Worm (Caenorhabditis elegans) whole organism, L1 larva: ENCODE results near the gene max-2.

ENCODE experiments used
- C16A3.4 ChIP-seq: fragments of 150-350 bp; optimal IDR thresholded peaks from 2 replicates; lab custom pipeline; 2014; ENCODE audit warnings: missing biosample characterization, missing genetic modification characterization
- C34B4.2 ChIP-seq: sonication (generic microtip); optimal IDR thresholded peaks from 2 replicates; lab custom pipeline; 2017; ENCODE audit warnings: mild to moderate bottlenecking, missing genetic modification characterization, missing compliant biosample characterization
- F16B12.6 ChIP-seq: fragments of 150-350 bp; optimal IDR thresholded peaks from 2 replicates; lab custom pipeline; 2014; ENCODE audit warnings: missing biosample characterization, missing genetic modification characterization
- aha-1 ChIP-seq: fragments of 150-350 bp; optimal IDR thresholded peaks from 2 replicates; lab custom pipeline; 2014; ENCODE audit warnings: missing biosample characterization, missing genetic modification characterization
- blmp-1 ChIP-seq: fragments of 150-350 bp; optimal IDR thresholded peaks from 2 replicates; lab custom pipeline; 2014; ENCODE audit warnings: missing biosample characterization, missing genetic modification characterization
- ceh-63 ChIP-seq: fragments of 200-800 bp; sonication (Bioruptor generic); optimal IDR thresholded peaks from 2 replicates; lab custom pipeline; 2018; ENCODE audit warnings: mild to moderate bottlenecking, missing genetic modification characterization, missing compliant biosample characterization
- ceh-90 ChIP-seq: sonication (generic microtip); optimal IDR thresholded peaks from 2 replicates; lab custom pipeline; 2016; ENCODE audit warnings: missing genetic modification characterization, missing compliant biosample characterization
- ces-1 ChIP-seq: fragments of 150-350 bp; optimal IDR thresholded peaks from 2 replicates; lab custom pipeline; 2014; ENCODE audit warnings: missing biosample characterization, missing genetic modification reagents, missing genetic modification characterization
- dpl-1 ChIP-seq, 3 experiments: fragments of 150-350 bp in 2 of 3; sonication (generic microtip) in 1 of 3; optimal IDR thresholded peaks; 2 replicates each; lab custom pipeline; 2014 to 2017; ENCODE audit warnings: missing biosample characterization in 3 of 3, missing genetic modification characterization in 3 of 3, missing genetic modification reagents in 3 of 3
- dsc-1 ChIP-seq: sonication (generic microtip); optimal IDR thresholded peaks from 2 replicates; lab custom pipeline; 2016; ENCODE audit warnings: mild to moderate bottlenecking, missing genetic modification characterization, missing compliant biosample characterization
- efl-1 ChIP-seq, 4 experiments: fragments of 150-350 bp; optimal IDR thresholded peaks in 3 of 4; peaks in 1 of 4; 1 replicate in 1 of 4; 2 replicates in 3 of 4; lab custom pipeline; 2014; ENCODE audit warnings: missing biosample characterization in 2 of 4, missing genetic modification characterization in 2 of 4, missing genetic modification reagents in 2 of 4
- egl-13 ChIP-seq: sonication (generic microtip); optimal IDR thresholded peaks from 2 replicates; lab custom pipeline; 2016; ENCODE audit warnings: missing genotype, missing genetic modification reagents, missing genetic modification characterization, missing compliant biosample characterization
- elt-2 ChIP-seq: sonication (generic microtip); optimal IDR thresholded peaks from 2 replicates; lab custom pipeline; 2016; ENCODE audit warnings: missing genetic modification characterization, mild to moderate bottlenecking, inconsistent platforms, missing compliant biosample characterization, missing genetic modification reagents
- elt-3 ChIP-seq, 6 experiments: fragments of 150-350 bp in 1 of 6; sonication (generic microtip); optimal IDR thresholded peaks; 2 replicates each; lab custom pipeline; 2017 to 2018; ENCODE audit warnings: missing biosample characterization in 6 of 6, missing genetic modification characterization in 6 of 6, inconsistent platforms in 1 of 6
- fkh-10 ChIP-seq: sonication (generic microtip); optimal IDR thresholded peaks from 2 replicates; lab custom pipeline; 2017; ENCODE audit warnings: missing biosample characterization, missing genetic modification reagents, missing genetic modification characterization
- fos-1 ChIP-seq: fragments of 150-350 bp; optimal IDR thresholded peaks from 2 replicates; lab custom pipeline; 2014; ENCODE audit warnings: missing biosample characterization, missing genetic modification characterization
- grh-1 ChIP-seq: fragments of 200-800 bp; sonication (Bioruptor generic); IDR thresholded peaks from 2 replicates; pipeline ENCODE4 v1.3.6; 2022; ENCODE audit warnings: missing genetic modification reagents, missing genetic modification characterization, missing compliant biosample characterization
- hlh-4 ChIP-seq: sonication (generic microtip); optimal IDR thresholded peaks from 2 replicates; lab custom pipeline; 2016; ENCODE audit warnings: mild to moderate bottlenecking, missing genetic modification characterization, missing compliant biosample characterization
- hpl-2 ChIP-seq: fragments of 150-350 bp; optimal IDR thresholded peaks from 2 replicates; lab custom pipeline; 2014; ENCODE audit warnings: missing biosample characterization, missing genetic modification reagents, missing genetic modification characterization
- jun-1 ChIP-seq: fragments of 150-350 bp; optimal IDR thresholded peaks from 2 replicates; lab custom pipeline; 2014; ENCODE audit warnings: missing biosample characterization, missing genetic modification reagents, missing genetic modification characterization
- lin-14 ChIP-seq: fragments of 200-800 bp; sonication (Bioruptor generic); optimal IDR thresholded peaks from 2 replicates; lab custom pipeline; 2018; ENCODE audit warnings: mild to moderate bottlenecking, missing genetic modification characterization, moderate library complexity, missing compliant biosample characterization
- lin-35 ChIP-seq, 2 experiments: fragments of 150-350 bp; optimal IDR thresholded peaks; 2 replicates each; lab custom pipeline; 2014; ENCODE audit warnings: missing biosample characterization in 2 of 2, missing genetic modification characterization in 2 of 2, missing genetic modification reagents in 2 of 2
- lin-39 ChIP-seq: fragments of 150-350 bp; optimal IDR thresholded peaks from 2 replicates; lab custom pipeline; 2014; ENCODE audit warnings: missing biosample characterization, missing genetic modification reagents, missing genetic modification characterization
- lir-3 ChIP-seq: sonication (generic microtip); optimal IDR thresholded peaks from 2 replicates; lab custom pipeline; 2016; ENCODE audit warnings: mild to moderate bottlenecking, missing genetic modification characterization, moderate library complexity, missing compliant biosample characterization; ENCODE audit not compliant: poor library complexity
- mdl-1 ChIP-seq, 2 experiments: fragments of 150-350 bp; optimal IDR thresholded peaks; 2 replicates each; lab custom pipeline; 2014 to 2017; ENCODE audit warnings: missing biosample characterization in 2 of 2, missing genetic modification characterization in 2 of 2, inconsistent platforms in 1 of 2
- mef-2 ChIP-seq: fragments of 150-350 bp; optimal IDR thresholded peaks from 2 replicates; lab custom pipeline; 2014; ENCODE audit warnings: missing biosample characterization, missing genetic modification characterization
- nhr-12 ChIP-seq: sonication (generic microtip); optimal IDR thresholded peaks from 2 replicates; lab custom pipeline; 2017; ENCODE audit warnings: missing biosample characterization, missing genetic modification characterization
- nhr-20 ChIP-seq: sonication (generic microtip); optimal IDR thresholded peaks from 2 replicates; lab custom pipeline; 2016; ENCODE audit warnings: mild to moderate bottlenecking, missing genetic modification characterization, missing compliant biosample characterization
- nhr-28 ChIP-seq: fragments of 150-350 bp; optimal IDR thresholded peaks from 2 replicates; lab custom pipeline; 2014; ENCODE audit warnings: missing biosample characterization, missing genetic modification characterization
- nhr-47 ChIP-seq: sonication (generic microtip); optimal IDR thresholded peaks from 2 replicates; lab custom pipeline; 2016; ENCODE audit warnings: mild to moderate bottlenecking, missing genetic modification characterization, moderate library complexity, missing compliant biosample characterization
- nhr-85 ChIP-seq: sonication (generic microtip); peaks from one replicate; lab custom pipeline; 2016; ENCODE audit warnings: missing genetic modification characterization, inconsistent platforms, missing compliant biosample characterization
- nhr-90 ChIP-seq: sonication (generic microtip); optimal IDR thresholded peaks from 2 replicates; lab custom pipeline; 2016; ENCODE audit warnings: mild to moderate bottlenecking, missing genetic modification characterization, missing compliant biosample characterization; ENCODE audit not compliant: poor library complexity
- pax-3 ChIP-seq: fragments of 200-800 bp; sonication (Bioruptor generic); optimal IDR thresholded peaks from 2 replicates; lab custom pipeline; 2018; ENCODE audit warnings: mild to moderate bottlenecking, missing genetic modification characterization, moderate library complexity, missing compliant biosample characterization
- pqm-1 ChIP-seq: sonication (generic microtip); optimal IDR thresholded peaks from 3 replicates; lab custom pipeline; 2017; ENCODE audit warnings: missing biosample characterization, missing genetic modification characterization
- rnt-1 ChIP-seq: sonication (generic microtip); optimal IDR thresholded peaks from 2 replicates; lab custom pipeline; 2016; ENCODE audit warnings: mild to moderate bottlenecking, missing genetic modification characterization, moderate library complexity, missing compliant biosample characterization
- skn-1 ChIP-seq: fragments of 150-350 bp; optimal IDR thresholded peaks from 2 replicates; lab custom pipeline; 2014; ENCODE audit warnings: missing biosample characterization, missing genetic modification characterization
- snpc-4 ChIP-seq: fragments of 150-350 bp; optimal IDR thresholded peaks from 2 replicates; lab custom pipeline; 2014; ENCODE audit warnings: missing biosample characterization, missing genetic modification characterization
- snu-23 ChIP-seq: sonication (generic microtip); optimal IDR thresholded peaks from 2 replicates; lab custom pipeline; 2016; ENCODE audit warnings: missing genetic modification characterization, missing compliant biosample characterization
- sox-4 ChIP-seq: sonication (generic microtip); optimal IDR thresholded peaks from 2 replicates; lab custom pipeline; 2016; ENCODE audit warnings: missing genetic modification characterization, missing compliant biosample characterization
- tbx-2 ChIP-seq: sonication (generic microtip); optimal IDR thresholded peaks from 2 replicates; lab custom pipeline; 2016; ENCODE audit warnings: missing genetic modification characterization, missing compliant biosample characterization
- unc-30 ChIP-seq: sonication (generic microtip); optimal IDR thresholded peaks from 2 replicates; lab custom pipeline; 2017; ENCODE audit warnings: missing biosample characterization, missing genetic modification characterization
- unc-86 ChIP-seq: sonication (generic microtip); optimal IDR thresholded peaks from 2 replicates; lab custom pipeline; 2016; ENCODE audit warnings: missing genetic modification characterization, missing compliant biosample characterization
- unc-98 ChIP-seq: fragments of 200-800 bp; sonication (Bioruptor generic); IDR thresholded peaks from 2 replicates; pipeline ENCODE4 v1.3.6; 2022; ENCODE audit warnings: missing genetic modification characterization, missing compliant biosample characterization
- vab-15 ChIP-seq: sonication (generic microtip); optimal IDR thresholded peaks from 2 replicates; lab custom pipeline; 2017; ENCODE audit warnings: missing genotype, mild to moderate bottlenecking, missing genetic modification characterization, missing compliant biosample characterization
- zag-1 ChIP-seq: fragments of 150-350 bp; optimal IDR thresholded peaks from 2 replicates; lab custom pipeline; 2014; ENCODE audit warnings: missing biosample characterization, missing genetic modification characterization
- ztf-4 ChIP-seq: fragments of 150-350 bp; optimal IDR thresholded peaks from 2 replicates; lab custom pipeline; 2014; ENCODE audit warnings: missing biosample characterization, missing genetic modification characterization

The max-2 gene

DNA sequence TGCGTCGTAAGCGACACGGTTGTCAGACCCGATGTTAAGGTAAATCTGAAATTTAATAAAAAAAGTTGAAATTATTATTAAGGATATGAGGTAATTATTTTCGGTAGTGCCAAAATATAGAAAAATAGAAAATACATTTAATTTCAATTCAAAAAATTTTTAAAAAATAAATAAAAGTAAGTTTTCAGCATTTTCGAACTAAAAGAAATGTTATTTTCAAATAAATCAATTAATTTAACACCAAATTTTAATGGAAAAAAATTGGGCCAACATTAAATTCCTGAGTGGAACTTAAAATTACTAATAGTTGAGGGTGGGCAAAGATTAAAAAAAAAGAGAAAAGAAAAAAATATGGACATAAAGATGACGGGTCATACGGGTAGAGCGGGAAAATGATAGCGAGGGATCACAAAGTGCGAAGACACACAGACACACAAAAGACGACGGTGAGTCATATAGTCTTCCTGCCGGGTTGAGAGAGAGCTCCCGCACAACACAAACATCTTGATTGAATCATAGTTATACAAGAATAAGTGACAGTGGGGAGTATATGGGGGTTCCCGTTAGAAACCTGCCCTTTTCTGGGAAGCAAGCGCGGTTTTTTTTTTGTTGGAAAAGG, at the start of gene max-2:
TSS of gene max-2 (minus strand) at position 51 of the 619 bp plus-strand sequence.
- TF ChIP-seq lin-14 (GFP tag; lab: Kevin White, UChicago) = peak; percentile 19
- TF ChIP-seq blmp-1 = peak; percentile 40
- TF ChIP-seq dpl-1 (GFP tag; optimal IDR thresholded peaks at IDR 0.05; lab: Kevin White, UChicago) = peak in 1 of 3 experiments; percentile 1
- peak in 1 of 2 experiments; percentile 6 for TF ChIP-seq lin-35 (GFP tag; optimal IDR thresholded peaks at IDR 0.05; lab: Kevin White, UChicago)
- no peak for TF ChIP-seq ces-1 (GFP tag; lab: Kevin White, UChicago)
- no peak for TF ChIP-seq elt-3 (tag; optimal IDR thresholded peaks at IDR 0.05; lab: Kevin White, UChicago)

DNA sequence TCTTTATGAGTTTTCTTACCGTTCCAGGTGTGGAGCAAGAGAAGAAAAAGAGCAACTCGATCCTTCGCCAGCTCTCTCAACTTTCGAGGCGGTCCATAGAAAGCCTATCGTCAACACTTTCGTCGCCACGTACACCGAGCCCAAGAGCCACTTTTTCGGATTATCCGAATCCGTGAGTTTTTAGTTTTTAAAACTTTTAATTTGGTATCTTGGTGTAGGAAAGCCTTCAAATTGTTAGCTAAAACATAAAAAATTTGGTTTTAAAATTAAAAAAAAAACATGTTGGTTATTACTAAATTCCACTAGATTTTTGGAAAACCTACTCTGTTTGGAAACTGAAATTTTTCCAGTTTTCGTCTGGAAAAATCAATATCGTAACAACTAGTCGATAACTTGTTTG, 48.1 kb upstream of the max-2 start:
- TF ChIP-seq nhr-20 (no peak), efl-1 (optimal IDR thresholded peaks at IDR 0.05; lab: Kevin White, UChicago) (no peak), efl-1 (GFP tag; optimal IDR thresholded peaks at IDR 0.05 in 1 of 2; lab: Kevin White, UChicago) (peak in 1 of 2 experiments; percentile 77)

DNA sequence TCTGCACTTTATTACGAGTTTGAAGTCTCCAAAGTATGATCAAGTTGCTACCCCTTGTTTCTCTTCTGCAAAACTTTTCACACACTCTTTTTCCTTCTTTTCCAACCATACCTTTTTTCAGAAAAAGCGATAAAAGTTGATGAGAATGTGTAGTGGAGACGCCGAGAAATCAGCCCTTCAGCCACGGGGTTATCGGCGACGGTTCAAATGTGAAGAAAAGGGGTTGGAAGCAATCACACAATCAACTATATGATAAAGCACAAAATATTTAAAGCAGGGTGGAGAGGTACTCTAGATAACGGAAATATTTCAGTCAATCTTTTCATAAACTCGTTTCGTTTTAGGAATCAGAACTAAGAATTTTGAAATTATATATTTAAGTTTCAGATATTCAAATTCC, 47.5 kb upstream of the max-2 start, which contains the start of gene F42G4.5:
TSS of gene F42G4.5 (plus strand) at position 379 of the 400 bp plus-strand sequence.
- TF ChIP-seq elt-2 = peak; percentile 69
- no peak for TF ChIP-seq F16B12.6 (tag; lab: Kevin White, UChicago)
- no peak for TF ChIP-seq pax-3 (tag; lab: Kevin White, UChicago)
- TF ChIP-seq snu-23 (GFP tag; lab: Kevin White, UChicago) = no peak
- no peak for TF ChIP-seq C34B4.2 (tag; lab: Kevin White, UChicago)
- TF ChIP-seq blmp-1 = no peak
- peak; percentile 79 for TF ChIP-seq pqm-1
- TF ChIP-seq unc-86 (tag; lab: Kevin White, UChicago) = no peak
- peak in 1 of 2 experiments; percentile 33 for TF ChIP-seq lin-35 (GFP tag; optimal IDR thresholded peaks at IDR 0.05; lab: Kevin White, UChicago)

DNA sequence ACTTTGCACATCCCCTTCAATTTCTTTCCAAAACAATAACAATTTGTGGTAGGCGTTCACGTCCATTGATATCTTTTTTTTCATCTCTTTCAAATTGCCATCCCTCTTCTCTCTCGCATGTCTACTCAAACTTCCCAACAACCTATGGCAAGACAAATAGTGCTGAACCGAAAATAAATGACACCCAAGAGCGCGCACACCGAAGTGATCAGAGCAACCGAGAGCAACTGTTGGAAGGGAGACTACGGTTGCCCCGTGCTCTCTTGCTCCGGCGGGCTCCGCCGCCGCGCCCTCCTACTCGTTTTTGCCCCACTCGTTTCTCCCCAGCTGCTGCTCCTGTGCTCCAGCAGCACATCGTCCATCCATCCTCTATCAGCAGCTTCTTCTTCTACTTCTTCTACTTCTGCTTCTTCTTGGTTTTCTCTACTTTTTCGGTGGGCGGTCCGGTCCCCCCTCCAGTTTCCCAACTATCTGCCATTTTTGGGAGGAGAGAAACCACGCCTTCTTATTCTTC, 41.2 kb upstream of the max-2 start:
- TF ChIP-seq nhr-47 (tag; lab: Kevin White, UChicago) (no peak), nhr-12 (tag; lab: Kevin White, UChicago) (no peak), fos-1 (tag; lab: Kevin White, UChicago) (no peak), lin-39 (tag; lab: Kevin White, UChicago) (no peak), nhr-90 (tag; lab: Kevin White, UChicago) (no peak), hpl-2 (GFP tag; lab: Kevin White, UChicago) (no peak), nhr-85 (no peak), ceh-90 (no peak), mdl-1 (tag; optimal IDR thresholded peaks at IDR 0.05; lab: Kevin White, UChicago) (no peak), unc-98 (GFP tag; lab: Robert Waterston, UW) (no peak), ceh-63 (GFP tag; lab: Kevin White, UChicago) (no peak), vab-15 (tag; lab: Kevin White, UChicago) (no peak), lir-3 (tag; lab: Kevin White, UChicago) (no peak), jun-1 (no peak), grh-1 (GFP tag; lab: Robert Waterston, UW) (no peak), mef-2 (peak; percentile 11), snpc-4 (tag; lab: Kevin White, UChicago) (no peak), ztf-4 (no peak), aha-1 (no peak), rnt-1 (tag; lab: Kevin White, UChicago) (peak; percentile 48), hlh-4 (no peak), nhr-28 (tag; lab: Kevin White, UChicago) (no peak), sox-4 (tag; lab: Kevin White, UChicago) (no peak), tbx-2 (tag; lab: Kevin White, UChicago) (peak; percentile 4), zag-1 (tag; lab: Kevin White, UChicago) (no peak), fkh-10 (no peak), unc-30 (no peak), C16A3.4 (no peak), unc-86 (tag; lab: Kevin White, UChicago) (no peak), dsc-1 (peak; percentile 39), egl-13 (tag; lab: Kevin White, UChicago) (no peak), skn-1 (no peak), C34B4.2 (tag; lab: Kevin White, UChicago) (no peak), snu-23 (GFP tag; lab: Kevin White, UChicago) (peak; percentile 20)
